Fruit fly (Drosophila melanogaster): ENCODE data around the gene lmgB.
A peak's percentile ranks its signal among the peaks of the same experiment; 100 is the strongest.

DNA sequence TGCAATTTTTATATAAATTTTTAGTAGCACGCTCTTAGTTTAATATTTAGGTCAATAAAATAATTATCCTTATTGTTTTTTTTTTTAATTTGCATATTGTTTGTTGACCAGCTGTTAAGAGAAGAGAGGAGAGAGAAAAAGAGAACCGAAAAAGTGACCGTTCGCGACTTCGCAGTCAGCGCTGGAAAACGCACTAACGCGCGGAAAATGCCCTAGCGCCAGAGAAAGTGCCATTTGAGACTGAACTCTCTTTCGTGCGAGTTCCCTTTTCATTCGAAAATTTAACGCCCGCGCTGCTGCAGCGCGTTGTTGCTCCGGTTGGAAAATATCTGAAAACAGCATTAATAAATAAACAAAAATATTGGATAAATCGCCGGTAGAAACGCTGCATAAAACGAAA lies 14.7 kb upstream of the lmgB start:
- TF ChIP-seq D1 (tag; optimal IDR thresholded peaks at IDR 0.05) (peak; percentile 36), CG17806 (tag; optimal IDR thresholded peaks at IDR 0.05) (no peak), CG12605 (GFP tag; IDR thresholded peaks at IDR 0.05) (no peak), CG8159 (tag; optimal IDR thresholded peaks at IDR 0.05) (no peak), Pif1B (GFP tag; optimal IDR thresholded peaks at IDR 0.05) (no peak), Ets98B (GFP tag; IDR thresholded peaks at IDR 0.05) (no peak), EcR (GFP tag; optimal IDR thresholded peaks at IDR 0.05) (no peak), CG13204 (GFP tag; optimal IDR thresholded peaks at IDR 0.05) (no peak), rn (GFP tag; IDR thresholded peaks at IDR 0.05) (no peak)

Data from whole organism, pupa.